Worm (Caenorhabditis elegans): ENCODE results near the gene rnp-1.

rnp-1 gene

ce11 chrV:12233425-12233824 is 41.4 kb downstream of the rnp-1 start:
- TF ChIP-seq hlh-11 (tag; optimal IDR thresholded peaks at IDR 0.05): peak; percentile 65
- peak in 1 of 2 experiments; percentile 44 for TF ChIP-seq unc-62 (GFP tag; optimal IDR thresholded peaks at IDR 0.05 in 1 of 2)
- TF ChIP-seq unc-62 (tag; optimal IDR thresholded peaks at IDR 0.05): no peak
- no peak for TF ChIP-seq gei-8 (GFP tag; optimal IDR thresholded peaks at IDR 0.05)
- peak in 1 of 2 experiments; percentile 35 for TF ChIP-seq daf-16 (GFP tag; optimal IDR thresholded peaks at IDR 0.05)
- no peak for TF ChIP-seq daf-16 (tag; optimal IDR thresholded peaks at IDR 0.05)
- TF ChIP-seq nhr-11 (tag; optimal IDR thresholded peaks at IDR 0.05): peak; percentile 26

ce11 chrV:12234293-12235004 is 42.4 kb downstream of the rnp-1 start, which contains the start of gene myo-3:
Gene myo-3, minus strand, starts transcription at chrV:12234343.
- TF ChIP-seq dmd-6 (GFP tag; IDR thresholded peaks at IDR 0.05) (no peak), aha-1 (tag) (no peak), nhr-77 (tag; optimal IDR thresholded peaks at IDR 0.05) (no peak), hif-1 (tag; optimal IDR thresholded peaks at IDR 0.05) (no peak), pha-4 (GFP tag; IDR thresholded peaks at IDR 0.05) (no peak), pha-4 (tag; optimal IDR thresholded peaks at IDR 0.05) (no peak), unc-39 (tag; optimal IDR thresholded peaks at IDR 0.05) (no peak), lsy-2 (tag; optimal IDR thresholded peaks at IDR 0.05) (no peak), saeg-2 (GFP tag; IDR thresholded peaks at IDR 0.05) (no peak), ztf-7 (tag; optimal IDR thresholded peaks at IDR 0.05) (no peak), daf-16 (GFP tag; optimal IDR thresholded peaks at IDR 0.05) (peak in 1 of 2 experiments; percentile 85), daf-16 (tag; optimal IDR thresholded peaks at IDR 0.05) (no peak), nhr-11 (tag; optimal IDR thresholded peaks at IDR 0.05) (peak; percentile 9), nhr-28 (tag; optimal IDR thresholded peaks at IDR 0.05) (peak; percentile 18), ZK337.2 (GFP tag; IDR thresholded peaks at IDR 0.05) (no peak), hlh-11 (tag; optimal IDR thresholded peaks at IDR 0.05) (peak; percentile 55), unc-62 (GFP tag; optimal IDR thresholded peaks at IDR 0.05 in 1 of 2) (peak in 1 of 2 experiments; percentile 68), unc-62 (tag; optimal IDR thresholded peaks at IDR 0.05) (no peak)

DNA sequence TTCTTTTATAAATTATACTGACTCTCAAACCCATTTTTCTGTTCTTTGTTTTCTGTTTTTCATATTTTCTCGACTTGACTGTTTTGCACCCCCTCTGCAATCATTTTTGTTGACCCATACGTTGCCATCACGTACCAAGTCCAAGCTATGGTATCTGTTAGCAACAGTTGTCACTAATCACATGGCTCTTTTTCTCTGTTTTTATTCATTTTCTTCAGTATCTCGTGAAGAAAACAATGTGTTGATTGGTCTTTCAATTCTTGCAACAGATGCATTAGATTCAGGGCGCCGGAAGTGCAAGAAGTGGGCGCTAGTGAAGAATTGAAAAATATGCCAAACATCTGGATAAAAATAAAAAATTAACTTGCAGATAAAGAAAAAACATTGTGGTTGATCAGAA is 43.4 kb downstream of the rnp-1 start:
- no peak for TF ChIP-seq D1046.2 (GFP tag; IDR thresholded peaks at IDR 0.05)
- no peak for TF ChIP-seq madf-5 (GFP tag; IDR thresholded peaks at IDR 0.05)
- no peak for TF ChIP-seq zip-11 (GFP tag; IDR thresholded peaks at IDR 0.05)
- TF ChIP-seq T26A8.4 (GFP tag; IDR thresholded peaks at IDR 0.05): no peak
- no peak for TF ChIP-seq nhr-25 (tag; optimal IDR thresholded peaks at IDR 0.05; ENCODE audit: borderline replicate concordance, insufficient read depth)
- TF ChIP-seq ceh-62 (tag; optimal IDR thresholded peaks at IDR 0.05): no peak
- TF ChIP-seq hlh-11 (tag; optimal IDR thresholded peaks at IDR 0.05): peak; percentile 33
- TF ChIP-seq daf-16 (GFP tag; optimal IDR thresholded peaks at IDR 0.05): peak in 1 of 2 experiments; percentile 100
- no peak for TF ChIP-seq daf-16 (tag; optimal IDR thresholded peaks at IDR 0.05)
- no peak for TF ChIP-seq madf-9 (GFP tag; conservative IDR thresholded peaks at IDR 0.05)
- TF ChIP-seq snpc-4 (tag; optimal IDR thresholded peaks at IDR 0.05): no peak
- TF ChIP-seq ceh-20 (GFP tag; IDR thresholded peaks at IDR 0.05): no peak
- TF ChIP-seq tra-1 (GFP tag; IDR thresholded peaks at IDR 0.05): no peak
- no peak for TF ChIP-seq zip-2 (tag; optimal IDR thresholded peaks at IDR 0.05)
- TF ChIP-seq dpl-1 (GFP tag; optimal IDR thresholded peaks at IDR 0.05): no peak
- TF ChIP-seq nhr-11 (tag; optimal IDR thresholded peaks at IDR 0.05): peak; percentile 26
- no peak for TF ChIP-seq attf-4 (tag; optimal IDR thresholded peaks at IDR 0.05)
- no peak for TF ChIP-seq zfp-2 (tag; optimal IDR thresholded peaks at IDR 0.05)
- no peak for TF ChIP-seq snpc-1.2 (GFP tag; IDR thresholded peaks at IDR 0.05)
- TF ChIP-seq php-3 (GFP tag; IDR thresholded peaks at IDR 0.05): no peak
- TF ChIP-seq F44E2.7 (GFP tag; IDR thresholded peaks at IDR 0.05): no peak

DNA sequence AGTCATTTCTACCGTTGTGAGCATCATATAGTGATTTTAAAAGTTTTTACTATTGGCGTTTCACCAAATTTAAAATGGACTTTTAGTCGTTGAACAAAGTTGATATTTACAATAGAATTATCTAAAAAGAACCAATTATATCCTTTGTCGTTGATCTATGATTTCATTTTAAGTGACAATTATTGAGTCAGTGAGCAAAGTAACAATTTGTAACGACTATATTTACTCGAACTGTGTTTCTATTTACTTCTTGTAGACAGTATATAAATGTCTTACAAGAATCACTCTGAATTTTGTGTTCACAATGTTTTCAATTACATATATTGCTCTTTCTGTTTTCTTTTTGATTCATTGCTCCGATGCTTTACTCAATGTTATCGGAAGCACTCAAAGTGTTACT is 49.1 kb downstream of the rnp-1 start, which contains the start of gene ttr-22:
Gene ttr-22 (plus strand): TSS at position 301 of the 400 bp plus-strand sequence.
- TF ChIP-seq Y48G9A.11 (GFP tag; IDR thresholded peaks at IDR 0.05): no peak
- no peak for TF ChIP-seq mdl-1 (tag; optimal IDR thresholded peaks at IDR 0.05)
- TF ChIP-seq Y105C5A.15 (GFP tag; IDR thresholded peaks at IDR 0.05): no peak
- no peak for TF ChIP-seq fkh-10 (GFP tag; optimal IDR thresholded peaks at IDR 0.05)
- TF ChIP-seq nhr-48 (tag; optimal IDR thresholded peaks at IDR 0.05): no peak
- TF ChIP-seq nhr-76 (tag; optimal IDR thresholded peaks at IDR 0.05): no peak
- TF ChIP-seq lsy-2 (tag; optimal IDR thresholded peaks at IDR 0.05): no peak

Measured in whole organism, L4 larva.